Fruit fly (Drosophila melanogaster): ENCODE data around the gene SPARC.

The SPARC gene

dm6 chr3R:26892764-26893163 is 21.0 kb upstream of the SPARC start:
- TF ChIP-seq CG34367 (tag; optimal IDR thresholded peaks at IDR 0.05), result peak; percentile 47
- TF ChIP-seq CG32121 (GFP tag; IDR thresholded peaks at IDR 0.05), result peak; percentile 26; the same call in 1 of the 2 replicates
- peak; percentile 39 for TF ChIP-seq CG14655 (GFP tag; optimal IDR thresholded peaks at IDR 0.05)
- TF ChIP-seq CG12605 (GFP tag; IDR thresholded peaks at IDR 0.05), result no peak
- TF ChIP-seq CG15710 (tag; optimal IDR thresholded peaks at IDR 0.05), result peak; percentile 72
- TF ChIP-seq CG8159 (tag; optimal IDR thresholded peaks at IDR 0.05), result no peak
- peak; percentile 1 for TF ChIP-seq CG8301 (tag; optimal IDR thresholded peaks at IDR 0.05)
- TF ChIP-seq CG4496 (GFP tag; IDR thresholded peaks at IDR 0.05), result peak; percentile 50; the same call in 1 of the 3 replicates
- TF ChIP-seq CG9948 (tag; optimal IDR thresholded peaks at IDR 0.05), result peak; percentile 34
- no peak for TF ChIP-seq rn (GFP tag; IDR thresholded peaks at IDR 0.05)
- peak; percentile 36; the same call in 1 of the 2 replicates for TF ChIP-seq CG10348 (GFP tag; IDR thresholded peaks at IDR 0.05)
- TF ChIP-seq gl (tag; optimal IDR thresholded peaks at IDR 0.05), result peak; percentile 14
- TF ChIP-seq Ets98B (GFP tag; IDR thresholded peaks at IDR 0.05), result peak; percentile 24; the same call in 1 of the 2 replicates
- TF ChIP-seq fd96Ca (GFP tag; IDR thresholded peaks at IDR 0.05), result peak; percentile 60; the same call in 2 of the 3 replicates
- peak; percentile 27 for TF ChIP-seq CG13204 (GFP tag; optimal IDR thresholded peaks at IDR 0.05)
- no peak for TF ChIP-seq Snoo (tag; optimal IDR thresholded peaks at IDR 0.05)
- peak; percentile 24 for TF ChIP-seq Pif1B (GFP tag; optimal IDR thresholded peaks at IDR 0.05)
- TF ChIP-seq CG17806 (tag; optimal IDR thresholded peaks at IDR 0.05), result no peak
- TF ChIP-seq D1 (tag; optimal IDR thresholded peaks at IDR 0.05), result no peak
- TF ChIP-seq EcR (GFP tag; optimal IDR thresholded peaks at IDR 0.05), result peak; percentile 80
- peak; percentile 40 for TF ChIP-seq Pif1A (GFP tag; optimal IDR thresholded peaks at IDR 0.05)

DNA sequence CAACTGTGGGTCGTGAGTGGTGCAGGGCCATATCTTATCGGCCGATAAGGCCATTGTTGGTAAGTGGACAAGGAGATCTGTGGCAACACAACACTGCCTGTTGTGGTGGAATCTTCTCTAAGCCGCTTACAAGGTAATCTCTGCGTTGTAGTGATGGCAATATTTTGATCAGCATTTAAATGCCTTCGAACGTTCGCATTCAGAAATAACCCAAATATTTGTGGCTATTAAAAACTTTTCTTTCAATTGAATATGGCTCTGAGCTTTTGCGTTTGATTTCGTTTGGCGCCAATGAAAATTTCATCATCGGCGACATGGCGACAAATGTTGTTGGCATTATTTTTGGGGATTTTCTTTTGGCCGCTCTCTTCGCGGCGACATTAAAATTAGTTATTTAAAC is 18.7 kb upstream of the SPARC start:
- TF ChIP-seq CG10348 (GFP tag; IDR thresholded peaks at IDR 0.05) (no peak), rn (GFP tag; IDR thresholded peaks at IDR 0.05) (no peak), Pif1B (GFP tag; optimal IDR thresholded peaks at IDR 0.05) (no peak), CG17806 (tag; optimal IDR thresholded peaks at IDR 0.05) (no peak), CG32121 (GFP tag; IDR thresholded peaks at IDR 0.05) (no peak), EcR (GFP tag; optimal IDR thresholded peaks at IDR 0.05) (no peak), Pif1A (GFP tag; optimal IDR thresholded peaks at IDR 0.05) (no peak)

- TF ChIP-seq CG10348 (GFP tag; IDR thresholded peaks at IDR 0.05) (no peak), EcR (GFP tag; optimal IDR thresholded peaks at IDR 0.05) (no peak), CG32121 (GFP tag; IDR thresholded peaks at IDR 0.05) (peak; percentile 25; the same call in 1 of the 2 replicates), CG17806 (tag; optimal IDR thresholded peaks at IDR 0.05) (peak; percentile 5), CG9948 (tag; optimal IDR thresholded peaks at IDR 0.05) (peak; percentile 23), CG14655 (GFP tag; optimal IDR thresholded peaks at IDR 0.05) (peak; percentile 28), CG8159 (tag; optimal IDR thresholded peaks at IDR 0.05) (peak; percentile 5), gl (tag; optimal IDR thresholded peaks at IDR 0.05) (no peak), Ets98B (GFP tag; IDR thresholded peaks at IDR 0.05) (0 out of 2 replicates have a peak, but pooled peaks have one; percentile 25), rn (GFP tag; IDR thresholded peaks at IDR 0.05) (peak; percentile 50; the same call in 1 of the 2 replicates), Pif1A (GFP tag; optimal IDR thresholded peaks at IDR 0.05) (peak; percentile 9), CG15710 (tag; optimal IDR thresholded peaks at IDR 0.05) (no peak), D1 (tag; optimal IDR thresholded peaks at IDR 0.05) (no peak), CG13204 (GFP tag; optimal IDR thresholded peaks at IDR 0.05) (no peak), fd96Ca (GFP tag; IDR thresholded peaks at IDR 0.05) (0 out of 3 replicates have a peak, but pooled peaks have one; percentile 17)
Observed at dm6 chr3R:26890088-26890487, 18.3 kb upstream of the SPARC start.

dm6 chr3R:26888086-26888724 is 16.4 kb upstream of the SPARC start:
- TF ChIP-seq Snoo (tag; optimal IDR thresholded peaks at IDR 0.05) (peak; percentile 15), CG32121 (GFP tag; IDR thresholded peaks at IDR 0.05) (peak; percentile 31; the same call in 1 of the 2 replicates), CG14655 (GFP tag; optimal IDR thresholded peaks at IDR 0.05) (peak; percentile 3), CG34367 (tag; optimal IDR thresholded peaks at IDR 0.05) (no peak), CG12605 (GFP tag; IDR thresholded peaks at IDR 0.05) (no peak)

dm6 chr3R:26887155-26887554 is 15.4 kb upstream of the SPARC start:
- no peak for TF ChIP-seq CG8301 (tag; optimal IDR thresholded peaks at IDR 0.05)
- TF ChIP-seq EcR (GFP tag; optimal IDR thresholded peaks at IDR 0.05), result no peak
- TF ChIP-seq CG4496 (GFP tag; IDR thresholded peaks at IDR 0.05), result no peak
- TF ChIP-seq Snoo (tag; optimal IDR thresholded peaks at IDR 0.05), result no peak
- no peak for TF ChIP-seq rn (GFP tag; IDR thresholded peaks at IDR 0.05)
- TF ChIP-seq gl (tag; optimal IDR thresholded peaks at IDR 0.05), result no peak
- no peak for TF ChIP-seq Pif1B (GFP tag; optimal IDR thresholded peaks at IDR 0.05)
- TF ChIP-seq CG14655 (GFP tag; optimal IDR thresholded peaks at IDR 0.05), result no peak
- no peak for TF ChIP-seq CG10348 (GFP tag; IDR thresholded peaks at IDR 0.05)
- TF ChIP-seq CG34367 (tag; optimal IDR thresholded peaks at IDR 0.05), result no peak

- TF ChIP-seq Snoo (tag; optimal IDR thresholded peaks at IDR 0.05), result peak; percentile 58
- TF ChIP-seq CG15710 (tag; optimal IDR thresholded peaks at IDR 0.05), result peak; percentile 85
- peak; percentile 76 for TF ChIP-seq CG34367 (tag; optimal IDR thresholded peaks at IDR 0.05)
- TF ChIP-seq gl (tag; optimal IDR thresholded peaks at IDR 0.05), result peak; percentile 69
- TF ChIP-seq CG8159 (tag; optimal IDR thresholded peaks at IDR 0.05), result peak; percentile 88
- TF ChIP-seq CG8301 (tag; optimal IDR thresholded peaks at IDR 0.05), result peak; percentile 80
- TF ChIP-seq CG14655 (GFP tag; optimal IDR thresholded peaks at IDR 0.05), result peak; percentile 90
- peak; percentile 58 for TF ChIP-seq CG13204 (GFP tag; optimal IDR thresholded peaks at IDR 0.05)
- peak; percentile 36 for TF ChIP-seq D1 (tag; optimal IDR thresholded peaks at IDR 0.05)
- TF ChIP-seq rn (GFP tag; IDR thresholded peaks at IDR 0.05), result peak; percentile 41
- TF ChIP-seq Pif1A (GFP tag; optimal IDR thresholded peaks at IDR 0.05), result peak; percentile 62
- peak; percentile 88 for TF ChIP-seq CG9948 (tag; optimal IDR thresholded peaks at IDR 0.05)
- peak; percentile 68 for TF ChIP-seq CG4496 (GFP tag; IDR thresholded peaks at IDR 0.05)
- TF ChIP-seq CG10348 (GFP tag; IDR thresholded peaks at IDR 0.05), result no peak
- TF ChIP-seq CG17806 (tag; optimal IDR thresholded peaks at IDR 0.05), result peak; percentile 82
- TF ChIP-seq Ets98B (GFP tag; IDR thresholded peaks at IDR 0.05), result peak; percentile 63
- TF ChIP-seq CG32121 (GFP tag; IDR thresholded peaks at IDR 0.05), result peak; percentile 68
- TF ChIP-seq CG12605 (GFP tag; IDR thresholded peaks at IDR 0.05), result peak; percentile 64
- peak; percentile 72 for TF ChIP-seq EcR (GFP tag; optimal IDR thresholded peaks at IDR 0.05)
- TF ChIP-seq fd96Ca (GFP tag; IDR thresholded peaks at IDR 0.05), result peak; percentile 80
- TF ChIP-seq Pif1B (GFP tag; optimal IDR thresholded peaks at IDR 0.05), result peak; percentile 77
Observed at dm6 chr3R:26886283-26886689, 14.5 kb upstream of the SPARC start.
